Worm (Caenorhabditis elegans) whole organism, L4/young adult: ENCODE results near the gene cdh-1.

ENCODE experiments used
- dao-5 ChIP-seq: sonication (generic microtip); optimal IDR thresholded peaks from 2 replicates; lab custom pipeline; 2016; ENCODE audit warnings: missing genotype, missing genetic modification characterization, moderate library complexity, missing compliant biosample characterization
- him-1 ChIP-seq: sonication (generic microtip); optimal IDR thresholded peaks from 2 replicates; lab custom pipeline; 2016; ENCODE audit warnings: missing genotype, missing genetic modification reagents, missing genetic modification characterization, missing compliant biosample characterization

- TF ChIP-seq him-1 (tag; lab: Kevin White, UChicago) (no peak), dao-5 (no peak)
Measured at ce11 chrIII:2943995-2944394, 33.3 kb downstream of the cdh-1 start, which contains the start of gene R10F2.6.
